Fruit fly (Drosophila melanogaster) whole organism, embryonic: ENCODE measurements around the gene RpL32.

Source experiments
- Ada2b ChIP-seq: fragments of 200-800 bp; sonication (Bioruptor generic); IDR thresholded peaks from 2 replicates; pipeline ENCODE4 v1.3.6; 2022; ENCODE audit warnings: missing biosample characterization, missing genetic modification characterization
- Aef1 ChIP-seq: fragments of 200-800 bp; sonication (Bioruptor generic); IDR thresholded peaks from 3 replicates; pipeline ENCODE4 v1.3.6; 2022; ENCODE audit warnings: missing biosample characterization, missing genetic modification characterization
- CG11398 ChIP-seq: fragments of 200-800 bp; sonication (Bioruptor generic); optimal IDR thresholded peaks from 2 replicates; lab custom pipeline; 2016; ENCODE audit warnings: missing biosample characterization, missing genetic modification characterization
- CG11504 ChIP-seq: fragments of 200-800 bp; sonication (Bioruptor generic); optimal IDR thresholded peaks from 3 replicates; lab custom pipeline; 2019; ENCODE audit warnings: missing biosample characterization, mild to moderate bottlenecking, missing genetic modification characterization, moderate library complexity
- CG12236 ChIP-seq: fragments of 200-800 bp; sonication (Bioruptor generic); optimal IDR thresholded peaks from 2 replicates; lab custom pipeline; 2016; ENCODE audit warnings: missing biosample characterization, missing genetic modification characterization
- CG13624 ChIP-seq: fragments of 200-800 bp; sonication (Bioruptor generic); optimal IDR thresholded peaks from 2 replicates; lab custom pipeline; 2016; ENCODE audit warnings: missing biosample characterization, missing genetic modification characterization
- CG14710 ChIP-seq: fragments of 200-800 bp; sonication (Bioruptor generic); optimal IDR thresholded peaks from 3 replicates; lab custom pipeline; 2019; ENCODE audit warnings: missing biosample characterization, mild to moderate bottlenecking, missing genetic modification characterization, moderate library complexity
- CG15073 ChIP-seq: fragments of 200-800 bp; sonication (Bioruptor generic); optimal IDR thresholded peaks from 2 replicates; lab custom pipeline; 2016; ENCODE audit warnings: missing biosample characterization, missing genetic modification characterization
- CG1529 ChIP-seq: fragments of 200-800 bp; sonication (Bioruptor generic); optimal IDR thresholded peaks from 3 replicates; lab custom pipeline; 2018; ENCODE audit warnings: missing biosample characterization, missing genetic modification characterization
- CG15514 ChIP-seq: fragments of 200-800 bp; sonication (Bioruptor generic); optimal IDR thresholded peaks from 3 replicates; lab custom pipeline; 2017; ENCODE audit warnings: missing biosample characterization, missing genetic modification characterization, mild to moderate bottlenecking, moderate library complexity, missing genetic modification reagents
- CG15696 ChIP-seq: fragments of 200-800 bp; sonication (Bioruptor generic); optimal IDR thresholded peaks from 2 replicates; lab custom pipeline; 2019; ENCODE audit warnings: missing biosample characterization, mild to moderate bottlenecking, missing genetic modification characterization, moderate library complexity
- CG17385 ChIP-seq: fragments of 200-800 bp; sonication (Bioruptor generic); optimal IDR thresholded peaks from 3 replicates; lab custom pipeline; 2018; ENCODE audit warnings: missing biosample characterization, mild to moderate bottlenecking, missing genetic modification characterization
- CG18476 ChIP-seq: fragments of 200-800 bp; sonication (Bioruptor generic); optimal IDR thresholded peaks from 2 replicates; lab custom pipeline; 2016; ENCODE audit warnings: missing biosample characterization, mild to moderate bottlenecking, missing genetic modification characterization
- CG2199 ChIP-seq: fragments of 200-800 bp; sonication (Bioruptor generic); IDR thresholded peaks from 3 replicates; pipeline ENCODE4 v1.3.6; 2022; ENCODE audit warnings: missing biosample characterization, missing genetic modification characterization
- CG32772 ChIP-seq: fragments of 200-800 bp; sonication (Bioruptor generic); IDR thresholded peaks from 2 replicates; pipeline ENCODE4 v1.3.6; 2022; ENCODE audit warnings: missing biosample characterization, missing genetic modification characterization
- CG3838 ChIP-seq: fragments of 200-800 bp; sonication (Bioruptor generic); optimal IDR thresholded peaks from 3 replicates; lab custom pipeline; 2016; ENCODE audit warnings: missing biosample characterization, missing genetic modification characterization
- CG4282 ChIP-seq: fragments of 200-800 bp; sonication (Bioruptor generic); optimal IDR thresholded peaks from 2 replicates; lab custom pipeline; 2016; ENCODE audit warnings: missing biosample characterization, missing genetic modification characterization
- CG4360 ChIP-seq: fragments of 200-800 bp; sonication (Bioruptor generic); IDR thresholded peaks from 2 replicates; pipeline ENCODE4 v1.3.6; 2022; ENCODE audit warnings: missing biosample characterization, missing genetic modification characterization
- CG4707 ChIP-seq: fragments of 200-800 bp; sonication (Bioruptor generic); optimal IDR thresholded peaks from 2 replicates; lab custom pipeline; 2018; ENCODE audit warnings: missing biosample characterization, mild to moderate bottlenecking, missing genetic modification characterization, moderate library complexity
- CG5953 ChIP-seq: fragments of 200-800 bp; sonication (Bioruptor generic); IDR thresholded peaks from 2 replicates; pipeline ENCODE4 v1.3.6; 2022; ENCODE audit warnings: missing biosample characterization, missing genetic modification characterization
- CG6765 ChIP-seq: fragments of 200-800 bp; sonication (Bioruptor generic); optimal IDR thresholded peaks from 3 replicates; lab custom pipeline; 2017; ENCODE audit warnings: missing biosample characterization, mild to moderate bottlenecking, missing genetic modification characterization
- CG8924 ChIP-seq: fragments of 200-800 bp; optimal IDR thresholded peaks from 3 replicates; lab custom pipeline; 2019; ENCODE audit warnings: missing biosample characterization, mild to moderate bottlenecking, missing genetic modification characterization, moderate library complexity
- Camta ChIP-seq: fragments of 200-800 bp; sonication (Bioruptor generic); optimal IDR thresholded peaks from 2 replicates; lab custom pipeline; 2016; ENCODE audit warnings: missing biosample characterization, missing genetic modification characterization
- Dref ChIP-seq: fragments of 200-800 bp; sonication (Bioruptor generic); IDR thresholded peaks from 2 replicates; pipeline ENCODE4 v1.3.6; 2022; ENCODE audit warnings: missing biosample characterization, missing genetic modification characterization
- E2f2 ChIP-seq: fragments of 200-800 bp; sonication (Bioruptor generic); IDR thresholded peaks from 2 replicates; pipeline ENCODE4 v1.3.6; 2022; ENCODE audit warnings: missing biosample characterization, missing genetic modification characterization
- GATAe ChIP-seq: fragments of 200-800 bp; sonication (Bioruptor generic); conservative IDR thresholded peaks from 2 replicates; pipeline ENCODE4 v1.3.6; 2022; ENCODE audit warnings: missing biosample characterization, missing genetic modification characterization
- H15 ChIP-seq: fragments of 200-800 bp; sonication (Bioruptor generic); IDR thresholded peaks from 3 replicates; pipeline ENCODE4 v1.3.6; 2022; ENCODE audit warnings: missing biosample characterization, missing genetic modification characterization
- Hr78 ChIP-seq, 2 experiments: fragments of 200-800 bp in 1 of 2; fragments of >200 bp in 1 of 2; sonication (Bioruptor generic) in 1 of 2; optimal IDR thresholded peaks; 2 replicates each; lab custom pipeline; 2017 to 2019; ENCODE audit warnings: missing biosample characterization in 2 of 2, missing genetic modification characterization in 2 of 2, mild to moderate bottlenecking in 1 of 2, moderate library complexity in 1 of 2
- Jarid2 ChIP-seq: fragments of 200-800 bp; sonication (Bioruptor generic); optimal IDR thresholded peaks from 3 replicates; lab custom pipeline; 2017; ENCODE audit warnings: mild to moderate bottlenecking, missing biosample characterization, missing genetic modification reagents, missing genetic modification characterization
- Mes4 ChIP-seq: fragments of 200-800 bp; sonication (Bioruptor generic); optimal IDR thresholded peaks from 2 replicates; lab custom pipeline; 2016; ENCODE audit warnings: missing biosample characterization, missing genetic modification characterization
- PHDP ChIP-seq: fragments of 200-800 bp; sonication (Bioruptor generic); optimal IDR thresholded peaks from 3 replicates; lab custom pipeline; 2018; ENCODE audit warnings: missing biosample characterization, mild to moderate bottlenecking, missing genetic modification characterization, moderate library complexity
- Ptx1 ChIP-seq: fragments of 200-800 bp; sonication (Bioruptor generic); IDR thresholded peaks from 2 replicates; pipeline ENCODE4 v1.3.6; 2022; ENCODE audit warnings: missing biosample characterization, missing genetic modification characterization
- abd-A ChIP-seq: fragments of 200-800 bp; sonication (Bioruptor generic); optimal IDR thresholded peaks from 3 replicates; lab custom pipeline; 2019; ENCODE audit warnings: missing biosample characterization, mild to moderate bottlenecking, missing genetic modification characterization, moderate library complexity
- ac ChIP-seq: fragments of 200-800 bp; sonication (Bioruptor generic); optimal IDR thresholded peaks from 3 replicates; lab custom pipeline; 2017; ENCODE audit warnings: missing biosample characterization, mild to moderate bottlenecking, missing genetic modification characterization
- chinmo ChIP-seq: fragments of 200-800 bp; sonication (Bioruptor generic); IDR thresholded peaks from 4 replicates; pipeline ENCODE4 v1.3.6; 2022; ENCODE audit warnings: missing biosample characterization, missing genetic modification characterization; ENCODE audit not compliant: partially characterized antibody
- crc ChIP-seq: fragments of 200-800 bp; sonication (Bioruptor generic); optimal IDR thresholded peaks from 2 replicates; lab custom pipeline; 2016; ENCODE audit warnings: missing biosample characterization, missing genetic modification characterization
- cwo ChIP-seq: fragments of 200-800 bp; sonication (Bioruptor generic); optimal IDR thresholded peaks from 3 replicates; lab custom pipeline; 2017; ENCODE audit warnings: missing biosample characterization, missing genetic modification characterization, mild to moderate bottlenecking, moderate library complexity, missing genetic modification reagents
- fd96Cb ChIP-seq: fragments of 200-800 bp; sonication (Bioruptor generic); optimal IDR thresholded peaks from 2 replicates; lab custom pipeline; 2018; ENCODE audit warnings: missing biosample characterization, mild to moderate bottlenecking, missing genetic modification characterization, moderate library complexity
- gem ChIP-seq: fragments of 200-800 bp; sonication (Bioruptor generic); optimal IDR thresholded peaks from 2 replicates; lab custom pipeline; 2019; ENCODE audit warnings: missing biosample characterization, mild to moderate bottlenecking, missing genetic modification characterization, moderate library complexity
- gro ChIP-seq: fragments of 200-800 bp; sonication (Bioruptor generic); optimal IDR thresholded peaks from 2 replicates; lab custom pipeline; 2016; ENCODE audit warnings: missing biosample characterization, missing genetic modification characterization
- gt ChIP-seq: fragments of 200-800 bp; sonication (Bioruptor generic); IDR thresholded peaks from 2 replicates; pipeline ENCODE4 v1.3.6; 2022; ENCODE audit warnings: missing biosample characterization, missing genetic modification characterization
- hth ChIP-seq: fragments of >200 bp; optimal IDR thresholded peaks from 2 replicates; lab custom pipeline; 2017; ENCODE audit warnings: inconsistent platforms
- ind ChIP-seq: fragments of 200-800 bp; sonication (Bioruptor generic); optimal IDR thresholded peaks from 3 replicates; lab custom pipeline; 2016; ENCODE audit warnings: missing biosample characterization, missing genetic modification characterization
- mld ChIP-seq: fragments of 200-800 bp; sonication (Bioruptor generic); IDR thresholded peaks from 3 replicates; pipeline ENCODE4 v1.3.6; 2022; ENCODE audit warnings: missing biosample characterization, missing genetic modification characterization; ENCODE audit not compliant: partially characterized antibody
- nau ChIP-seq: fragments of 200-800 bp; sonication (Bioruptor generic); optimal IDR thresholded peaks from 3 replicates; lab custom pipeline; 2017; ENCODE audit warnings: missing biosample characterization, mild to moderate bottlenecking, missing genetic modification characterization, missing genetic modification reagents
- peb ChIP-seq: fragments of 200-800 bp; sonication (Bioruptor generic); IDR thresholded peaks from 2 replicates; pipeline ENCODE4 v1.3.6; 2022; ENCODE audit warnings: missing biosample characterization, missing genetic modification characterization
- so ChIP-seq: fragments of 200-800 bp; sonication (Bioruptor generic); IDR thresholded peaks from 3 replicates; pipeline ENCODE4 v1.3.6; 2022; ENCODE audit warnings: missing biosample characterization, missing genetic modification characterization
- sqz ChIP-seq: fragments of 200-800 bp; sonication (Bioruptor generic); optimal IDR thresholded peaks from 3 replicates; lab custom pipeline; 2018; ENCODE audit warnings: missing biosample characterization, mild to moderate bottlenecking, missing genetic modification characterization
- tll ChIP-seq, 2 experiments: fragments of 200-800 bp in 1 of 2; fragments of >200 bp in 1 of 2; sonication (Bioruptor generic) in 1 of 2; optimal IDR thresholded peaks; 2 replicates each; lab custom pipeline; 2017 to 2019; ENCODE audit warnings: missing biosample characterization in 2 of 2, missing genetic modification characterization in 2 of 2, mild to moderate bottlenecking in 1 of 2, moderate library complexity in 1 of 2
- wek ChIP-seq: fragments of 200-800 bp; sonication (Bioruptor generic); optimal IDR thresholded peaks from 3 replicates; lab custom pipeline; 2018; ENCODE audit warnings: missing biosample characterization, mild to moderate bottlenecking, missing genetic modification characterization, moderate library complexity

Gene RpL32

dm6 chr3R:30056592-30057135, 10.7 kb upstream of the RpL32 start, which contains the start of the genes CG7950 and Rpp14a (continued):
- TF ChIP-seq CG15696 (tag; lab: Kevin White, UChicago), result peak; percentile 74
- TF ChIP-seq PHDP, result peak; percentile 85
- peak; percentile 80 for TF ChIP-seq Ptx1
- TF ChIP-seq ac, result no peak
- TF ChIP-seq CG5953 (GFP tag; lab: Robert Waterston, UW), result peak; percentile 51; the same call in 1 of the 2 replicates
- peak; percentile 64 for TF ChIP-seq Ada2b (GFP tag; lab: Robert Waterston, UW)
- TF ChIP-seq Camta (GFP tag; lab: Kevin White, UChicago), result peak; percentile 66
- TF ChIP-seq mld (GFP tag; lab: Robert Waterston, UW), result no peak
- TF ChIP-seq CG15073 (GFP tag; lab: Kevin White, UChicago), result no peak
- TF ChIP-seq Aef1 (GFP tag; lab: Robert Waterston, UW), result peak; percentile 82
- peak; percentile 70 for TF ChIP-seq CG32772 (GFP tag; lab: Robert Waterston, UW)
- peak; percentile 16 for TF ChIP-seq sqz
- no peak for TF ChIP-seq Dref (GFP tag; lab: Robert Waterston, UW)
- peak; percentile 5 for TF ChIP-seq CG4707 (GFP tag; lab: Kevin White, UChicago)
- no peak for TF ChIP-seq hth (lab: Kevin White, UChicago)
- TF ChIP-seq Mes4 (GFP tag; lab: Kevin White, UChicago), result peak; percentile 72
- TF ChIP-seq Jarid2, result no peak
- TF ChIP-seq E2f2 (GFP tag; lab: Robert Waterston, UW), result peak; percentile 62
- no peak for TF ChIP-seq gt (GFP tag; lab: Robert Waterston, UW)
- TF ChIP-seq CG1529, result peak; percentile 12
- TF ChIP-seq gro, result peak; percentile 82
- no peak for TF ChIP-seq CG2199 (GFP tag; lab: Robert Waterston, UW)
- peak; percentile 72 for TF ChIP-seq CG11398 (GFP tag; lab: Kevin White, UChicago)
- TF ChIP-seq CG3838 (GFP tag; lab: Kevin White, UChicago), result peak; percentile 58
- no peak for TF ChIP-seq CG6765 (GFP tag; lab: Kevin White, UChicago)
- TF ChIP-seq so (GFP tag; lab: Robert Waterston, UW), result peak; percentile 77; the same call in 2 of the 3 replicates
- peak; percentile 78 for TF ChIP-seq CG14710 (tag; lab: Kevin White, UChicago)
- TF ChIP-seq Hr78 (GFP tag; optimal IDR thresholded peaks at IDR 0.05; lab: Kevin White, UChicago), result no peak
- TF ChIP-seq wek (GFP tag; lab: Kevin White, UChicago), result no peak
- peak; percentile 92 for TF ChIP-seq CG15514 (GFP tag; lab: Kevin White, UChicago)
- peak; percentile 51 for TF ChIP-seq fd96Cb (tag; lab: Kevin White, UChicago)
- TF ChIP-seq chinmo (GFP tag; lab: Robert Waterston, UW), result no peak
- TF ChIP-seq CG4282 (GFP tag; lab: Kevin White, UChicago), result peak; percentile 65
- TF ChIP-seq gem (tag; lab: Kevin White, UChicago), result peak; percentile 88
- no peak for TF ChIP-seq tll (GFP tag; optimal IDR thresholded peaks at IDR 0.05; lab: Kevin White, UChicago)
- TF ChIP-seq CG17385 (GFP tag; lab: Kevin White, UChicago), result peak; percentile 70
- TF ChIP-seq cwo (GFP tag; lab: Kevin White, UChicago), result peak; percentile 66
- peak; percentile 73 for TF ChIP-seq CG13624 (GFP tag; lab: Kevin White, UChicago)
- TF ChIP-seq CG12236 (GFP tag; lab: Kevin White, UChicago), result peak; percentile 44
- TF ChIP-seq CG11504 (tag; lab: Kevin White, UChicago), result peak; percentile 66
- TF ChIP-seq abd-A (tag; lab: Kevin White, UChicago), result peak; percentile 46
- peak; percentile 70 for TF ChIP-seq ind (GFP tag; lab: Kevin White, UChicago)
- no peak for TF ChIP-seq CG4360 (GFP tag; lab: Robert Waterston, UW)
- TF ChIP-seq CG18476 (GFP tag; lab: Kevin White, UChicago), result peak; percentile 54
- TF ChIP-seq peb (GFP tag; lab: Robert Waterston, UW), result no peak
- TF ChIP-seq GATAe, result no peak
- peak; percentile 70; the same call in 1 of the 3 replicates for TF ChIP-seq H15
- TF ChIP-seq CG8924 (tag; lab: Kevin White, UChicago), result peak; percentile 65
- TF ChIP-seq crc (GFP tag; lab: Kevin White, UChicago), result peak; percentile 38
- TF ChIP-seq nau, result peak; percentile 36
